Fruit fly (Drosophila melanogaster) whole organism, embryonic: Measurements from ENCODE around the gene Ns1.
A peak's percentile ranks its signal among the peaks of the same experiment; 100 is the strongest.

ENCODE experiments used
- CG12299 ChIP-seq: fragments of 200-800 bp; sonication (Bioruptor generic); optimal IDR thresholded peaks from 2 replicates; lab custom pipeline; 2018; ENCODE audit warnings: missing biosample characterization, mild to moderate bottlenecking, missing genetic modification characterization
- CG12391 ChIP-seq: fragments of 200-800 bp; sonication (Bioruptor generic); optimal IDR thresholded peaks from 3 replicates; lab custom pipeline; 2018; ENCODE audit warnings: missing biosample characterization, mild to moderate bottlenecking, missing genetic modification characterization, moderate library complexity
- CG12942 ChIP-seq: fragments of 200-800 bp; sonication (Bioruptor generic); optimal IDR thresholded peaks from 3 replicates; lab custom pipeline; 2016; ENCODE audit warnings: missing biosample characterization, missing genetic modification characterization
- CG14014 ChIP-seq: fragments of 200-800 bp; sonication (Bioruptor generic); IDR thresholded peaks from 2 replicates; pipeline ENCODE4 v1.3.6; 2022; ENCODE audit warnings: missing biosample characterization, missing genetic modification characterization
- CG14710 ChIP-seq: fragments of 200-800 bp; sonication (Bioruptor generic); optimal IDR thresholded peaks from 3 replicates; lab custom pipeline; 2019; ENCODE audit warnings: missing biosample characterization, mild to moderate bottlenecking, missing genetic modification characterization, moderate library complexity
- CG14860 ChIP-seq: fragments of 200-800 bp; sonication (Bioruptor generic); IDR thresholded peaks from 3 replicates; pipeline ENCODE4 v1.3.6; 2022; ENCODE audit warnings: missing biosample characterization, missing genetic modification characterization; ENCODE audit not compliant: partially characterized antibody
- CG17829 ChIP-seq: fragments of 200-800 bp; optimal IDR thresholded peaks from 2 replicates; lab custom pipeline; 2019; ENCODE audit warnings: missing biosample characterization, mild to moderate bottlenecking, missing genetic modification characterization, moderate library complexity
- CG1792 ChIP-seq: fragments of 200-800 bp; sonication (Bioruptor generic); optimal IDR thresholded peaks from 2 replicates; lab custom pipeline; 2016; ENCODE audit warnings: missing biosample characterization, missing genetic modification characterization
- CG18262 ChIP-seq: fragments of 200-800 bp; optimal IDR thresholded peaks from 3 replicates; lab custom pipeline; 2019; ENCODE audit warnings: missing biosample characterization, mild to moderate bottlenecking, missing genetic modification characterization, moderate library complexity
- CG2120 ChIP-seq: fragments of 200-800 bp; sonication (Bioruptor generic); optimal IDR thresholded peaks from 3 replicates; lab custom pipeline; 2016; ENCODE audit warnings: missing biosample characterization, missing genetic modification characterization
- CG2199 ChIP-seq: fragments of 200-800 bp; sonication (Bioruptor generic); IDR thresholded peaks from 3 replicates; pipeline ENCODE4 v1.3.6; 2022; ENCODE audit warnings: missing biosample characterization, missing genetic modification characterization
- CG3281 ChIP-seq: fragments of 200-800 bp; sonication (Bioruptor generic); optimal IDR thresholded peaks from 3 replicates; lab custom pipeline; 2017; ENCODE audit warnings: missing biosample characterization, mild to moderate bottlenecking, missing genetic modification characterization
- CG5180 ChIP-seq: fragments of 200-800 bp; sonication (Bioruptor generic); optimal IDR thresholded peaks from 3 replicates; lab custom pipeline; 2017; ENCODE audit warnings: missing biosample characterization, missing genetic modification characterization, mild to moderate bottlenecking, moderate library complexity, missing genetic modification reagents
- CG8359 ChIP-seq: fragments of 200-800 bp; sonication (Bioruptor generic); optimal IDR thresholded peaks from 2 replicates; lab custom pipeline; 2017; ENCODE audit warnings: missing biosample characterization, mild to moderate bottlenecking, missing genetic modification characterization, borderline replicate concordance
- CG8924 ChIP-seq: fragments of 200-800 bp; optimal IDR thresholded peaks from 3 replicates; lab custom pipeline; 2019; ENCODE audit warnings: missing biosample characterization, mild to moderate bottlenecking, missing genetic modification characterization, moderate library complexity
- CG9817 ChIP-seq: fragments of 200-800 bp; sonication (Bioruptor generic); optimal IDR thresholded peaks from 2 replicates; lab custom pipeline; 2018; ENCODE audit warnings: missing biosample characterization, mild to moderate bottlenecking, missing genetic modification characterization, moderate library complexity
- CG9876 ChIP-seq: fragments of 200-800 bp; sonication (Bioruptor generic); optimal IDR thresholded peaks from 2 replicates; lab custom pipeline; 2016; ENCODE audit warnings: missing biosample characterization, missing genetic modification characterization
- CrebB ChIP-seq: fragments of 200-800 bp; sonication (Bioruptor generic); optimal IDR thresholded peaks from 3 replicates; lab custom pipeline; 2018; ENCODE audit warnings: missing biosample characterization, mild to moderate bottlenecking, missing genetic modification characterization
- Dll ChIP-seq: fragments of 200-800 bp; sonication (Bioruptor generic); IDR thresholded peaks from 4 replicates; pipeline ENCODE4 v1.3.6; 2022; ENCODE audit warnings: missing biosample characterization, missing genetic modification characterization; ENCODE audit not compliant: partially characterized antibody
- HmgD ChIP-seq: fragments of 200-800 bp; sonication (Bioruptor generic); optimal IDR thresholded peaks from 3 replicates; lab custom pipeline; 2016; ENCODE audit warnings: missing biosample characterization, missing genetic modification characterization
- Hr39 ChIP-seq: fragments of >200 bp; optimal IDR thresholded peaks from 2 replicates; lab custom pipeline; 2017
- Meics ChIP-seq: fragments of 200-800 bp; sonication (Bioruptor generic); optimal IDR thresholded peaks from 2 replicates; lab custom pipeline; 2017; ENCODE audit warnings: missing biosample characterization, mild to moderate bottlenecking, missing genetic modification characterization
- NC2α ChIP-seq: fragments of 200-800 bp; sonication (Bioruptor generic); optimal IDR thresholded peaks from 2 replicates; lab custom pipeline; 2016; ENCODE audit warnings: missing biosample characterization, missing genetic modification characterization
- Nf-YB ChIP-seq: fragments of 200-800 bp; sonication (Bioruptor generic); optimal IDR thresholded peaks from 3 replicates; lab custom pipeline; 2019; ENCODE audit warnings: missing biosample characterization, mild to moderate bottlenecking, missing genetic modification characterization, moderate library complexity
- Oaz ChIP-seq: fragments of 200-800 bp; sonication (Bioruptor generic); IDR thresholded peaks from 2 replicates; pipeline ENCODE4 v1.3.6; 2022; ENCODE audit warnings: missing biosample characterization, missing genetic modification characterization
- Scr ChIP-seq: fragments of 200-800 bp; sonication (Bioruptor generic); IDR thresholded peaks from 2 replicates; pipeline ENCODE4 v1.3.6; 2022; ENCODE audit warnings: missing biosample characterization, missing genetic modification characterization; ENCODE audit not compliant: partially characterized antibody
- Ssrp ChIP-seq: fragments of 200-800 bp; sonication (Bioruptor generic); optimal IDR thresholded peaks from 2 replicates; lab custom pipeline; 2018; ENCODE audit warnings: missing biosample characterization, mild to moderate bottlenecking, missing genetic modification characterization, moderate library complexity
- Tbp ChIP-seq: fragments of >200 bp; optimal IDR thresholded peaks from 2 replicates; lab custom pipeline; 2018; ENCODE audit warnings: missing biosample characterization, missing genetic modification characterization
- ash1 ChIP-seq: fragments of 200-800 bp; sonication (Bioruptor generic); optimal IDR thresholded peaks from 2 replicates; lab custom pipeline; 2018; ENCODE audit warnings: missing biosample characterization, mild to moderate bottlenecking, missing genetic modification characterization
- croc ChIP-seq: fragments of 200-800 bp; sonication (Bioruptor generic); conservative IDR thresholded peaks from 3 replicates; pipeline ENCODE4 v1.3.6; 2022; ENCODE audit warnings: missing biosample characterization, missing genetic modification characterization
- crp ChIP-seq, 2 experiments: fragments of 200-800 bp; sonication (Bioruptor generic); optimal IDR thresholded peaks; 2 replicates in 1 of 2; 3 replicates in 1 of 2; lab custom pipeline; 2017; ENCODE audit warnings: missing biosample characterization in 2 of 2, missing genetic modification characterization in 2 of 2, mild to moderate bottlenecking in 1 of 2, moderate library complexity in 1 of 2
- ftz-f1 ChIP-seq: fragments of 200-800 bp; sonication (Bioruptor generic); optimal IDR thresholded peaks from 2 replicates; lab custom pipeline; 2016; ENCODE audit warnings: missing biosample characterization, missing genetic modification characterization
- grn ChIP-seq: fragments of 200-800 bp; sonication (Bioruptor generic); optimal IDR thresholded peaks from 3 replicates; lab custom pipeline; 2017; ENCODE audit warnings: missing biosample characterization, missing genetic modification characterization
- h ChIP-seq: fragments of >200 bp; optimal IDR thresholded peaks from 2 replicates; lab custom pipeline; 2017
- lbe ChIP-seq: fragments of 200-800 bp; sonication (Bioruptor generic); optimal IDR thresholded peaks from 2 replicates; lab custom pipeline; 2016; ENCODE audit warnings: missing biosample characterization, mild to moderate bottlenecking, missing genetic modification characterization
- lov ChIP-seq, 2 experiments: fragments of 200-800 bp in 1 of 2; fragments of >200 bp in 1 of 2; sonication (Bioruptor generic) in 1 of 2; IDR thresholded peaks in 1 of 2; optimal IDR thresholded peaks in 1 of 2; 2 replicates in 1 of 2; 3 replicates in 1 of 2; pipeline versions ENCODE4 v1.3.6 to Lab custom; 2017 to 2022; ENCODE audit warnings: missing biosample characterization in 1 of 2, missing genetic modification characterization in 1 of 2
- mirr ChIP-seq: fragments of 200-800 bp; sonication (Bioruptor generic); optimal IDR thresholded peaks from 3 replicates; lab custom pipeline; 2018; ENCODE audit warnings: missing biosample characterization, mild to moderate bottlenecking, missing genetic modification characterization
- nom ChIP-seq: fragments of 200-800 bp; sonication (Bioruptor generic); optimal IDR thresholded peaks from 2 replicates; lab custom pipeline; 2017; ENCODE audit warnings: missing biosample characterization, missing genetic modification characterization, mild to moderate bottlenecking, moderate library complexity, missing genetic modification reagents
- pb ChIP-seq: fragments of 200-800 bp; sonication (Bioruptor generic); optimal IDR thresholded peaks from 3 replicates; lab custom pipeline; 2016; ENCODE audit warnings: missing biosample characterization, missing genetic modification characterization
- pita ChIP-seq: fragments of 200-800 bp; sonication (Bioruptor generic); optimal IDR thresholded peaks from 2 replicates; lab custom pipeline; 2017; ENCODE audit warnings: missing biosample characterization, mild to moderate bottlenecking, missing genetic modification characterization
- sc ChIP-seq, 3 experiments: fragments of >200 bp in 2 of 3; fragments of 200-800 bp in 1 of 3; sonication (Bioruptor generic) in 1 of 3; optimal IDR thresholded peaks; 2 replicates in 2 of 3; 3 replicates in 1 of 3; lab custom pipeline; 2017; ENCODE audit warnings: mild to moderate bottlenecking in 1 of 3, missing biosample characterization in 1 of 3, missing genetic modification characterization in 1 of 3, missing genetic modification reagents in 1 of 3
- sima ChIP-seq: fragments of 200-800 bp; sonication (Bioruptor generic); optimal IDR thresholded peaks from 2 replicates; lab custom pipeline; 2016; ENCODE audit warnings: missing biosample characterization, missing genetic modification characterization
- slbo ChIP-seq: fragments of 200-800 bp; sonication (Bioruptor generic); IDR thresholded peaks from 2 replicates; pipeline ENCODE4 v1.3.6; 2022; ENCODE audit warnings: missing biosample characterization, missing genetic modification characterization
- slp2 ChIP-seq: fragments of 200-800 bp; sonication (Bioruptor generic); optimal IDR thresholded peaks from 2 replicates; lab custom pipeline; 2016; ENCODE audit warnings: missing biosample characterization, missing genetic modification characterization
- sob ChIP-seq: fragments of 200-800 bp; sonication (Bioruptor generic); IDR thresholded peaks from 2 replicates; pipeline ENCODE4 v1.3.6; 2022; ENCODE audit warnings: missing biosample characterization, missing genetic modification characterization
- unpg ChIP-seq: fragments of 200-800 bp; sonication (Bioruptor generic); optimal IDR thresholded peaks from 3 replicates; lab custom pipeline; 2018; ENCODE audit warnings: missing biosample characterization, mild to moderate bottlenecking, missing genetic modification characterization, moderate library complexity
- zen2 ChIP-seq: fragments of 200-800 bp; sonication (Bioruptor generic); IDR thresholded peaks from 3 replicates; pipeline ENCODE4 v1.3.6; 2022; ENCODE audit warnings: missing biosample characterization, missing genetic modification characterization; ENCODE audit not compliant: partially characterized antibody
- zfh2 ChIP-seq: fragments of 200-800 bp; sonication (Bioruptor generic); optimal IDR thresholded peaks from 2 replicates; lab custom pipeline; 2016; ENCODE audit warnings: missing biosample characterization, missing genetic modification characterization

Gene Ns1

DNA sequence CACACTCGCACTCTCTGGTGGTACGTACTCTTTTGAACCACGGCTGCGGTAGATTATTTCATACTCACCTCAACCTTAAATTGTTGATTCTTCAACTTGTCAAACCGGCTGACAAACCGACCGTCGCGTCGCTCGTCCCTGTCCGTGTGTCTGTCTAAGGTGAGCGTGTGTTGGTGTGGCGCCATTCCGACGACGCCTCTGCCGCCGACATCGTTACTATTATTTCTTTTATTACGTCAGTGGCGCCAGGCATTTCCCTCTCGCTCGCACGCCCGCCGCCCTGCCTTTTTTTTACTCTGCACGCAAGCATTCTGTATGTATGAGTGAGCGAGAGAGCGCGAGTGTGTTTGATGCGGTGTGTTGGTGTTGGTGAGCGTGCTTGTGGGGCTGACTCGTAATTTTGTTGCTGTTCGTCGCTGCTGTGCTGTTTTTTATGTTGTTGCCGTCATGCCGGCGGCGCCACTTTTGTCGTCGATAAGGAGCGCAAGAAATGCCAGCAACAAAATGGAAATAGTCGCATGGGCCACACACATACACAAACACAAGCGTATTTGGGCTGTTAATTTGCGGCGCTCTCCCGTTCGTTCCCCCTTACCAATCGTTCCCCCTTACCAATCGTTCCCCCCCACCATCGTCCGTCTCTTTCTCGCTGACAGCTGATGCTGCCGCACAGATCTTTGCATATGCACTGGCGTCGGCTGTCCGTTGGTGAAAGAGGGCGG is 16.1 kb downstream of the Ns1 start (continued):
- peak; percentile 50 for TF ChIP-seq Scr (GFP tag; lab: Robert Waterston, UW)
- TF ChIP-seq zfh2 (GFP tag; lab: Kevin White, UChicago), result no peak
- TF ChIP-seq CG1792 (GFP tag; lab: Kevin White, UChicago), result no peak
- TF ChIP-seq HmgD (GFP tag; lab: Kevin White, UChicago), result no peak
- no peak for TF ChIP-seq grn (GFP tag; lab: Kevin White, UChicago)
- no peak for TF ChIP-seq lov (optimal IDR thresholded peaks at IDR 0.05; lab: Kevin White, UChicago)
- 0 out of 3 replicates have a peak, but pooled peaks have one; percentile 59 for TF ChIP-seq lov (GFP tag; IDR thresholded peaks at IDR 0.05; lab: Robert Waterston, UW)
- no peak for TF ChIP-seq unpg
- TF ChIP-seq pb (GFP tag; lab: Kevin White, UChicago), result peak; percentile 18
- no peak for TF ChIP-seq pita (GFP tag; lab: Kevin White, UChicago)
- no peak for TF ChIP-seq CG18262
- 0 out of 3 replicates have a peak, but pooled peaks have one; percentile 33 for TF ChIP-seq CG14860 (GFP tag; lab: Robert Waterston, UW)
- no peak for TF ChIP-seq CG14710 (tag; lab: Kevin White, UChicago)
- TF ChIP-seq mirr (GFP tag; lab: Kevin White, UChicago), result peak; percentile 73
- peak; percentile 13; the same call in 1 of the 2 replicates for TF ChIP-seq slbo (GFP tag; lab: Robert Waterston, UW)
- TF ChIP-seq CG9817 (tag; lab: Kevin White, UChicago), result no peak
- TF ChIP-seq CG12391, result no peak
- no peak for TF ChIP-seq NC2α (GFP tag; lab: Kevin White, UChicago)
- TF ChIP-seq Hr39 (lab: Kevin White, UChicago), result no peak
- TF ChIP-seq CG3281, result no peak
- TF ChIP-seq Dll (GFP tag; lab: Robert Waterston, UW), result 0 out of 4 replicates have a peak, but pooled peaks have one; percentile 44
- peak; percentile 32 for TF ChIP-seq ash1 (GFP tag; lab: Kevin White, UChicago)
- no peak for TF ChIP-seq h (lab: Kevin White, UChicago)
- no peak for TF ChIP-seq slp2 (GFP tag; lab: Kevin White, UChicago)
- no peak for TF ChIP-seq croc
- no peak for TF ChIP-seq sc (optimal IDR thresholded peaks at IDR 0.05; lab: Kevin White, UChicago)
- TF ChIP-seq sc (GFP tag; optimal IDR thresholded peaks at IDR 0.05; lab: Kevin White, UChicago), result no peak
- TF ChIP-seq sob (GFP tag; lab: Robert Waterston, UW), result peak; percentile 16; the same call in 1 of the 2 replicates
- peak; percentile 45 for TF ChIP-seq CG12299
- peak; percentile 76 for TF ChIP-seq nom (GFP tag; lab: Kevin White, UChicago)
- no peak for TF ChIP-seq CG9876 (GFP tag; lab: Kevin White, UChicago)
- peak; percentile 73; the same call in 1 of the 3 replicates for TF ChIP-seq CG2199 (GFP tag; lab: Robert Waterston, UW)
- TF ChIP-seq sima (GFP tag; lab: Kevin White, UChicago), result no peak
- peak; percentile 85 for TF ChIP-seq CG5180 (GFP tag; lab: Kevin White, UChicago)
- peak; percentile 71 for TF ChIP-seq CG8924
- TF ChIP-seq zen2, result no peak
- TF ChIP-seq lbe, result peak; percentile 30
- TF ChIP-seq Tbp, result no peak
- no peak for TF ChIP-seq CG8359 (GFP tag; lab: Kevin White, UChicago)
- TF ChIP-seq Oaz (GFP tag; lab: Robert Waterston, UW), result no peak
- TF ChIP-seq Ssrp (tag; lab: Kevin White, UChicago), result no peak
- no peak; the same call in 1 of the 2 replicates for TF ChIP-seq CG14014 (GFP tag; lab: Robert Waterston, UW)
- peak; percentile 31 for TF ChIP-seq CrebB (tag; lab: Kevin White, UChicago)
- peak; percentile 15 for TF ChIP-seq CG2120
- TF ChIP-seq CG17829 (tag; lab: Kevin White, UChicago), result peak; percentile 19
- TF ChIP-seq Nf-YB (GFP tag; lab: Kevin White, UChicago), result peak; percentile 62
- no peak for TF ChIP-seq CG12942 (GFP tag; lab: Kevin White, UChicago)
- TF ChIP-seq crp (GFP tag; optimal IDR thresholded peaks at IDR 0.05; lab: Kevin White, UChicago), result peak in 1 of 2 experiments; percentile 67
- TF ChIP-seq Meics (GFP tag; lab: Kevin White, UChicago), result no peak
- peak; percentile 86 for TF ChIP-seq ftz-f1 (GFP tag; lab: Kevin White, UChicago)
